Fruit fly (Drosophila melanogaster): ENCODE data around the gene Ir94b.

Ir94b gene

dm6 chr3R:22139113-22139512 is 22.1 kb upstream of the Ir94b start (continued):
- TF ChIP-seq CG6854 (GFP tag; optimal IDR thresholded peaks at IDR 0.05) (no peak), CG10462 (GFP tag; optimal IDR thresholded peaks at IDR 0.05) (peak; percentile 54), D19B (GFP tag; optimal IDR thresholded peaks at IDR 0.05) (no peak), CrebB (tag; optimal IDR thresholded peaks at IDR 0.05) (peak; percentile 16), CG4282 (GFP tag; optimal IDR thresholded peaks at IDR 0.05) (peak; percentile 20), CG1602 (GFP tag; optimal IDR thresholded peaks at IDR 0.05) (peak; percentile 45), CG14860 (GFP tag; IDR thresholded peaks at IDR 0.05; ENCODE audit: partially characterized antibody) (no peak), CG14965 (GFP tag; optimal IDR thresholded peaks at IDR 0.05; ENCODE audit: borderline replicate concordance) (no peak), CG10147 (GFP tag; optimal IDR thresholded peaks at IDR 0.05) (no peak), sisA (GFP tag; IDR thresholded peaks at IDR 0.05) (peak; percentile 75), mam (GFP tag; optimal IDR thresholded peaks at IDR 0.05) (peak; percentile 11), p53 (GFP tag; optimal IDR thresholded peaks at IDR 0.05) (no peak), dmrt11E (tag; optimal IDR thresholded peaks at IDR 0.05) (peak; percentile 85), CG2712 (tag; optimal IDR thresholded peaks at IDR 0.05) (peak; percentile 79), CG13296 (GFP tag; optimal IDR thresholded peaks at IDR 0.05) (no peak), CG2116 (GFP tag; optimal IDR thresholded peaks at IDR 0.05) (peak; percentile 19), jumu (GFP tag; optimal IDR thresholded peaks at IDR 0.05) (peak; percentile 74), Med (GFP tag) (peak; percentile 92), CG8765 (GFP tag; IDR thresholded peaks at IDR 0.05) (peak; percentile 65), CHES-1-like (GFP tag; optimal IDR thresholded peaks at IDR 0.05) (no peak), lbe (GFP tag; optimal IDR thresholded peaks at IDR 0.05) (no peak), ind (GFP tag; optimal IDR thresholded peaks at IDR 0.05) (peak; percentile 83), pb (GFP tag; optimal IDR thresholded peaks at IDR 0.05) (peak; percentile 37), gcm (GFP tag; optimal IDR thresholded peaks at IDR 0.05) (peak; percentile 45), tgo (GFP tag; IDR thresholded peaks at IDR 0.05) (peak; percentile 63), CG30020 (tag; optimal IDR thresholded peaks at IDR 0.05) (no peak), btn (GFP tag; optimal IDR thresholded peaks at IDR 0.05) (peak; percentile 43), tio (GFP tag; optimal IDR thresholded peaks at IDR 0.05) (peak; percentile 64), Mes4 (GFP tag; optimal IDR thresholded peaks at IDR 0.05) (peak; percentile 20), Aef1 (GFP tag; IDR thresholded peaks at IDR 0.05) (peak; percentile 61; the same call in 2 of the 3 replicates), CG7745 (tag; optimal IDR thresholded peaks at IDR 0.05) (peak; percentile 22), da (GFP tag; optimal IDR thresholded peaks at IDR 0.05) (peak; percentile 30), Bgb (GFP tag; IDR thresholded peaks at IDR 0.05; ENCODE audit: partially characterized antibody) (no peak), D19A (tag; optimal IDR thresholded peaks at IDR 0.05) (peak; percentile 50), Ptx1 (GFP tag; IDR thresholded peaks at IDR 0.05) (peak; percentile 70), Rfx (GFP tag; IDR thresholded peaks at IDR 0.05) (peak; percentile 60; the same call in 1 of the 2 replicates), chinmo (GFP tag; IDR thresholded peaks at IDR 0.05; ENCODE audit: partially characterized antibody) (no peak), vvl (GFP tag; IDR thresholded peaks at IDR 0.05) (peak; percentile 80), fd102C (GFP tag; optimal IDR thresholded peaks at IDR 0.05) (no peak), Lim3 (GFP tag; IDR thresholded peaks at IDR 0.05) (no peak), Ets97D (GFP tag; optimal IDR thresholded peaks at IDR 0.05) (no peak), lilli (GFP tag; optimal IDR thresholded peaks at IDR 0.05) (peak; percentile 48), CG16863 (GFP tag; optimal IDR thresholded peaks at IDR 0.05) (peak; percentile 67), NK7.1 (GFP tag; optimal IDR thresholded peaks at IDR 0.05) (no peak), Hr78 (GFP tag; optimal IDR thresholded peaks at IDR 0.05) (no peak), Fer1 (GFP tag; optimal IDR thresholded peaks at IDR 0.05) (no peak), Sry-δ (GFP tag; optimal IDR thresholded peaks at IDR 0.05) (peak; percentile 18), amos (GFP tag; IDR thresholded peaks at IDR 0.05; ENCODE audit: partially characterized antibody) (no peak), mirr (GFP tag; optimal IDR thresholded peaks at IDR 0.05) (no peak), CG5180 (GFP tag; optimal IDR thresholded peaks at IDR 0.05) (peak; percentile 23), vnd (GFP tag; IDR thresholded peaks at IDR 0.05; ENCODE audit: partially characterized antibody) (no peak)

Data from whole organism, embryonic.